Fruit fly (Drosophila melanogaster) whole organism, embryonic: ENCODE measurements around the gene CG46318.

Experiments
- Bdp1 ChIP-seq: fragments of 200-800 bp; sonication (Bioruptor generic); optimal IDR thresholded peaks from 3 replicates; lab custom pipeline; 2016; ENCODE audit warnings: missing biosample characterization, missing genetic modification characterization
- BtbVII ChIP-seq: fragments of 200-800 bp; sonication (Bioruptor generic); optimal IDR thresholded peaks from 3 replicates; lab custom pipeline; 2017; ENCODE audit warnings: missing biosample characterization, mild to moderate bottlenecking, missing genetic modification characterization
- Bteb2 ChIP-seq: fragments of 200-800 bp; sonication (Bioruptor generic); optimal IDR thresholded peaks from 2 replicates; lab custom pipeline; 2016; ENCODE audit warnings: missing biosample characterization, missing genetic modification characterization
- CG10654 ChIP-seq: fragments of 200-800 bp; sonication (Bioruptor generic); optimal IDR thresholded peaks from 2 replicates; lab custom pipeline; 2016; ENCODE audit warnings: missing biosample characterization, missing genetic modification characterization
- CG11093 ChIP-seq: fragments of 200-800 bp; sonication (Bioruptor generic); IDR thresholded peaks from 3 replicates; pipeline ENCODE4 v1.3.6; 2022; ENCODE audit warnings: missing biosample characterization, missing genetic modification characterization
- CG11695 ChIP-seq: fragments of 200-800 bp; sonication (Bioruptor generic); IDR thresholded peaks from 3 replicates; pipeline ENCODE4 v1.3.6; 2022; ENCODE audit warnings: missing biosample characterization, missing genetic modification characterization
- CG1233 ChIP-seq: fragments of 200-800 bp; sonication (Bioruptor generic); optimal IDR thresholded peaks from 4 replicates; lab custom pipeline; 2018; ENCODE audit warnings: missing biosample characterization, mild to moderate bottlenecking, missing genetic modification characterization
- CG14710 ChIP-seq: fragments of 200-800 bp; sonication (Bioruptor generic); optimal IDR thresholded peaks from 3 replicates; lab custom pipeline; 2019; ENCODE audit warnings: missing biosample characterization, mild to moderate bottlenecking, missing genetic modification characterization, moderate library complexity
- CG15073 ChIP-seq: fragments of 200-800 bp; sonication (Bioruptor generic); optimal IDR thresholded peaks from 2 replicates; lab custom pipeline; 2016; ENCODE audit warnings: missing biosample characterization, missing genetic modification characterization
- CG18011 ChIP-seq: fragments of 200-800 bp; sonication (Bioruptor generic); optimal IDR thresholded peaks from 2 replicates; lab custom pipeline; 2017; ENCODE audit warnings: missing biosample characterization, missing genetic modification characterization, mild to moderate bottlenecking, moderate library complexity, missing genotype
- CG2202 ChIP-seq: fragments of 200-800 bp; sonication (Bioruptor generic); optimal IDR thresholded peaks from 2 replicates; lab custom pipeline; 2018; ENCODE audit warnings: missing biosample characterization, mild to moderate bottlenecking, missing genetic modification characterization
- CG2889 ChIP-seq: fragments of 200-800 bp; sonication (Bioruptor generic); IDR thresholded peaks from 3 replicates; pipeline ENCODE4 v1.3.6; 2022; ENCODE audit warnings: missing biosample characterization, missing genetic modification characterization
- CG34376 ChIP-seq: fragments of 200-800 bp; sonication (Bioruptor generic); optimal IDR thresholded peaks from 2 replicates; lab custom pipeline; 2018; ENCODE audit warnings: missing biosample characterization, mild to moderate bottlenecking, missing genetic modification characterization
- CG34422 ChIP-seq: fragments of 200-800 bp; sonication (Bioruptor generic); IDR thresholded peaks from 3 replicates; pipeline ENCODE4 v1.3.6; 2022; ENCODE audit warnings: missing biosample characterization, missing genetic modification characterization
- CG6654 ChIP-seq: fragments of 200-800 bp; sonication (Bioruptor generic); optimal IDR thresholded peaks from 2 replicates; lab custom pipeline; 2017; ENCODE audit warnings: missing biosample characterization, mild to moderate bottlenecking, missing genetic modification characterization
- CG9609 ChIP-seq: fragments of 200-800 bp; sonication (Bioruptor generic); optimal IDR thresholded peaks from 3 replicates; lab custom pipeline; 2016; ENCODE audit warnings: missing biosample characterization, missing genetic modification characterization
- CG9727 ChIP-seq: fragments of 200-800 bp; sonication (Bioruptor generic); optimal IDR thresholded peaks from 3 replicates; lab custom pipeline; 2017; ENCODE audit warnings: missing biosample characterization, mild to moderate bottlenecking, missing genetic modification characterization
- Dfd ChIP-seq, 2 experiments: fragments of >200 bp; optimal IDR thresholded peaks; 2 replicates each; lab custom pipeline; 2017; ENCODE audit warnings: missing biosample characterization in 2 of 2, missing genetic modification characterization in 2 of 2
- Doc3 ChIP-seq: fragments of 200-800 bp; sonication (Bioruptor generic); IDR thresholded peaks from 3 replicates; pipeline ENCODE4 v1.3.6; 2022; ENCODE audit warnings: missing biosample characterization, missing genetic modification characterization; ENCODE audit not compliant: partially characterized antibody
- Dref ChIP-seq: fragments of 200-800 bp; sonication (Bioruptor generic); IDR thresholded peaks from 2 replicates; pipeline ENCODE4 v1.3.6; 2022; ENCODE audit warnings: missing biosample characterization, missing genetic modification characterization
- ERR ChIP-seq: fragments of 200-800 bp; sonication (Bioruptor generic); optimal IDR thresholded peaks from 2 replicates; lab custom pipeline; 2016; ENCODE audit warnings: missing biosample characterization, missing genetic modification characterization
- Elba2 ChIP-seq: fragments of 200-800 bp; sonication (Bioruptor generic); optimal IDR thresholded peaks from 3 replicates; lab custom pipeline; 2016; ENCODE audit warnings: missing biosample characterization, missing genetic modification characterization
- HmgD ChIP-seq: fragments of 200-800 bp; sonication (Bioruptor generic); optimal IDR thresholded peaks from 3 replicates; lab custom pipeline; 2016; ENCODE audit warnings: missing biosample characterization, missing genetic modification characterization
- Hr39 ChIP-seq: fragments of >200 bp; optimal IDR thresholded peaks from 2 replicates; lab custom pipeline; 2017
- Max ChIP-seq: fragments of 200-800 bp; sonication (Bioruptor generic); optimal IDR thresholded peaks from 2 replicates; lab custom pipeline; 2016; ENCODE audit warnings: missing biosample characterization, mild to moderate bottlenecking, missing genetic modification characterization
- Mrtf ChIP-seq: fragments of 200-800 bp; sonication (Bioruptor generic); IDR thresholded peaks from 3 replicates; pipeline ENCODE4 v1.3.6; 2022; ENCODE audit warnings: missing biosample characterization, missing genetic modification characterization
- Nf-YC ChIP-seq: fragments of 200-800 bp; optimal IDR thresholded peaks from 3 replicates; lab custom pipeline; 2019; ENCODE audit warnings: missing biosample characterization, mild to moderate bottlenecking, missing genetic modification characterization, moderate library complexity
- PHDP ChIP-seq: fragments of 200-800 bp; sonication (Bioruptor generic); optimal IDR thresholded peaks from 3 replicates; lab custom pipeline; 2018; ENCODE audit warnings: missing biosample characterization, mild to moderate bottlenecking, missing genetic modification characterization, moderate library complexity
- Pdp1 ChIP-seq, 2 experiments: fragments of 200-800 bp; sonication (Bioruptor generic); optimal IDR thresholded peaks; 3 replicates each; lab custom pipeline; 2016; ENCODE audit warnings: missing biosample characterization in 2 of 2, missing genetic modification characterization in 2 of 2, mild to moderate bottlenecking in 1 of 2, moderate library complexity in 1 of 2
- Ravus ChIP-seq: fragments of 200-800 bp; sonication (Bioruptor generic); IDR thresholded peaks from 2 replicates; pipeline ENCODE4 v1.3.6; 2022; ENCODE audit warnings: missing biosample characterization, missing genetic modification characterization
- Sin3A ChIP-seq: fragments of >200 bp; optimal IDR thresholded peaks from 2 replicates; lab custom pipeline; 2018
- ara ChIP-seq: fragments of 200-800 bp; sonication (Bioruptor generic); IDR thresholded peaks from 2 replicates; pipeline ENCODE4 v1.3.6; 2022; ENCODE audit warnings: missing biosample characterization, missing genetic modification characterization
- az2 ChIP-seq: fragments of 200-800 bp; sonication (Bioruptor generic); optimal IDR thresholded peaks from 3 replicates; lab custom pipeline; 2016; ENCODE audit warnings: missing biosample characterization, missing genetic modification characterization
- cas ChIP-seq: fragments of 200-800 bp; sonication (Bioruptor generic); IDR thresholded peaks from 2 replicates; pipeline ENCODE4 v1.3.6; 2022; ENCODE audit warnings: missing biosample characterization, missing genetic modification characterization
- crc ChIP-seq: fragments of 200-800 bp; sonication (Bioruptor generic); optimal IDR thresholded peaks from 2 replicates; lab custom pipeline; 2016; ENCODE audit warnings: missing biosample characterization, missing genetic modification characterization
- dpn ChIP-seq, 2 experiments: fragments of 200-800 bp; sonication (Bioruptor generic); optimal IDR thresholded peaks; 3 replicates each; lab custom pipeline; 2016; ENCODE audit warnings: missing biosample characterization in 2 of 2, missing genetic modification characterization in 2 of 2
- ems ChIP-seq: fragments of 200-800 bp; sonication (Bioruptor generic); optimal IDR thresholded peaks from 3 replicates; lab custom pipeline; 2016; ENCODE audit warnings: missing biosample characterization, missing genetic modification characterization
- eve ChIP-seq, 2 experiments: fragments of >200 bp; optimal IDR thresholded peaks; 2 replicates each; lab custom pipeline; 2017; ENCODE audit warnings: missing biosample characterization in 2 of 2, missing genetic modification characterization in 2 of 2
- exex ChIP-seq: fragments of 200-800 bp; sonication (Bioruptor generic); optimal IDR thresholded peaks from 4 replicates; lab custom pipeline; 2018; ENCODE audit warnings: missing biosample characterization, mild to moderate bottlenecking, missing genetic modification characterization, moderate library complexity
- fu2 ChIP-seq: fragments of 200-800 bp; sonication (Bioruptor generic); optimal IDR thresholded peaks from 2 replicates; lab custom pipeline; 2016; ENCODE audit warnings: missing biosample characterization, missing genetic modification characterization
- gsb ChIP-seq: fragments of 200-800 bp; sonication (Bioruptor generic); IDR thresholded peaks from 2 replicates; pipeline ENCODE4 v1.3.6; 2022; ENCODE audit warnings: missing biosample characterization, missing genetic modification characterization
- gsb-n ChIP-seq: fragments of 200-800 bp; sonication (Bioruptor generic); optimal IDR thresholded peaks from 3 replicates; lab custom pipeline; 2018; ENCODE audit warnings: missing biosample characterization, mild to moderate bottlenecking, missing genetic modification characterization
- pum ChIP-seq: fragments of 200-800 bp; sonication (Bioruptor generic); optimal IDR thresholded peaks from 2 replicates; lab custom pipeline; 2016; ENCODE audit warnings: missing biosample characterization, missing genetic modification characterization
- repo ChIP-seq: fragments of 200-800 bp; sonication (Bioruptor generic); optimal IDR thresholded peaks from 2 replicates; lab custom pipeline; 2016; ENCODE audit warnings: missing biosample characterization, missing genetic modification characterization
- rib ChIP-seq: fragments of 200-800 bp; sonication (Bioruptor generic); IDR thresholded peaks from 2 replicates; pipeline ENCODE4 v1.3.6; 2022; ENCODE audit warnings: missing biosample characterization, missing genetic modification characterization
- ro ChIP-seq: fragments of 200-800 bp; sonication (Bioruptor generic); IDR thresholded peaks from 2 replicates; pipeline ENCODE4 v1.3.6; 2022; ENCODE audit warnings: missing biosample characterization, missing genetic modification characterization
- salm ChIP-seq: fragments of 200-800 bp; sonication (Bioruptor generic); optimal IDR thresholded peaks from 2 replicates; lab custom pipeline; 2018; ENCODE audit warnings: missing biosample characterization, mild to moderate bottlenecking, missing genetic modification characterization
- scrt ChIP-seq: fragments of 200-800 bp; sonication (Bioruptor generic); optimal IDR thresholded peaks from 2 replicates; lab custom pipeline; 2018; ENCODE audit warnings: missing biosample characterization, mild to moderate bottlenecking, missing genetic modification characterization, moderate library complexity
- ssp ChIP-seq: fragments of 200-800 bp; sonication (Bioruptor generic); IDR thresholded peaks from 2 replicates; pipeline ENCODE4 v1.3.6; 2022; ENCODE audit warnings: missing biosample characterization, missing genetic modification characterization
- trem ChIP-seq: fragments of 200-800 bp; optimal IDR thresholded peaks from 3 replicates; lab custom pipeline; 2019; ENCODE audit warnings: missing biosample characterization, mild to moderate bottlenecking, missing genetic modification characterization, moderate library complexity
- z ChIP-seq: fragments of 200-800 bp; sonication (Bioruptor generic); IDR thresholded peaks from 3 replicates; pipeline ENCODE4 v1.3.6; 2022; ENCODE audit warnings: missing biosample characterization, missing genetic modification characterization

CG46318 gene

dm6 chr3R:18658945-18659642 is 21.3 kb upstream of the CG46318 start, which contains the start of the genes CG31224 and CstF64 (continued):
- TF ChIP-seq crc (GFP tag; lab: Kevin White, UChicago) (peak; percentile 87), gsb (GFP tag; lab: Robert Waterston, UW) (no peak), CG14710 (tag; lab: Kevin White, UChicago) (peak; percentile 89), repo (GFP tag; lab: Kevin White, UChicago) (peak; percentile 82), scrt (peak; percentile 43), Max (peak; percentile 80), ERR (GFP tag; lab: Kevin White, UChicago) (peak; percentile 85), Doc3 (no peak), rib (GFP tag; lab: Robert Waterston, UW) (0 out of 2 replicates have a peak, but pooled peaks have one; percentile 44), CG1233 (GFP tag; lab: Kevin White, UChicago) (peak; percentile 70), CG9609 (GFP tag; lab: Kevin White, UChicago) (peak; percentile 83), Bdp1 (peak; percentile 81), ara (GFP tag; lab: Robert Waterston, UW) (peak; percentile 79), ems (GFP tag; lab: Kevin White, UChicago) (peak; percentile 90), az2 (peak; percentile 83), gsb-n (tag; lab: Kevin White, UChicago) (no peak), Dfd (GFP tag; optimal IDR thresholded peaks at IDR 0.05; lab: Kevin White, UChicago) (no peak), pum (GFP tag; lab: Kevin White, UChicago) (peak; percentile 88), Nf-YC (no peak), exex (tag; lab: Kevin White, UChicago) (peak; percentile 50), CG18011 (GFP tag; lab: Kevin White, UChicago) (no peak), CG10654 (GFP tag; lab: Kevin White, UChicago) (peak; percentile 89), CG11695 (GFP tag; lab: Robert Waterston, UW) (peak; percentile 65), BtbVII (GFP tag; lab: Kevin White, UChicago) (no peak), CG2889 (GFP tag; lab: Robert Waterston, UW) (peak; percentile 33; the same call in 1 of the 3 replicates), dpn (GFP tag; optimal IDR thresholded peaks at IDR 0.05; lab: Kevin White, UChicago) (peak; percentile 90 to 93), CG15073 (GFP tag; lab: Kevin White, UChicago) (no peak), Sin3A (lab: Kevin White, UChicago) (peak; percentile 76), CG11093 (GFP tag; lab: Robert Waterston, UW) (peak; percentile 73; the same call in 2 of the 3 replicates), Ravus (GFP tag; lab: Robert Waterston, UW) (peak; percentile 52), cas (GFP tag; lab: Robert Waterston, UW) (peak; percentile 51; the same call in 1 of the 2 replicates), Hr39 (lab: Kevin White, UChicago) (no peak), trem (peak; percentile 78), HmgD (GFP tag; lab: Kevin White, UChicago) (peak; percentile 86), ro (GFP tag; lab: Robert Waterston, UW) (peak; percentile 68), eve (GFP tag; optimal IDR thresholded peaks at IDR 0.05; lab: Kevin White, UChicago) (no peak), PHDP (tag; lab: Kevin White, UChicago) (peak; percentile 78), ssp (GFP tag; lab: Robert Waterston, UW) (peak; percentile 77), Bteb2 (peak; percentile 88), Pdp1 (GFP tag; optimal IDR thresholded peaks at IDR 0.05; lab: Kevin White, UChicago) (peak; percentile 86 to 94), CG6654 (GFP tag; lab: Kevin White, UChicago) (peak; percentile 42), fu2 (GFP tag; lab: Kevin White, UChicago) (peak; percentile 82), CG34376 (GFP tag; lab: Kevin White, UChicago) (peak; percentile 76), Dref (peak; percentile 40), CG34422 (GFP tag; lab: Robert Waterston, UW) (peak; percentile 79; the same call in 1 of the 3 replicates), Elba2 (GFP tag; lab: Kevin White, UChicago) (peak; percentile 67), z (GFP tag; lab: Robert Waterston, UW) (no peak), Mrtf (GFP tag; lab: Robert Waterston, UW) (peak; percentile 63; the same call in 2 of the 3 replicates), CG2202 (peak; percentile 67), salm (tag; lab: Kevin White, UChicago) (peak; percentile 36), CG9727 (GFP tag; lab: Kevin White, UChicago) (peak; percentile 82)
